Worm (Caenorhabditis elegans) whole organism, young adult: ENCODE results near the gene Y44A6B.3.

Experiments used
- F57A8.1 ChIP-seq: fragments of 200-800 bp; sonication (Bioruptor generic); optimal IDR thresholded peaks from 2 replicates; lab custom pipeline; 2018; ENCODE audit warnings: mild to moderate bottlenecking, missing genetic modification characterization, moderate library complexity, missing compliant biosample characterization
- Y67H2A.10 ChIP-seq: fragments of 200-800 bp; sonication (Bioruptor generic); conservative IDR thresholded peaks from 2 replicates; pipeline ENCODE4 v1.3.6; 2022; ENCODE audit warnings: missing genetic modification reagents, missing genetic modification characterization, missing compliant biosample characterization
- attf-6 ChIP-seq: fragments of 200-800 bp; sonication (Bioruptor generic); IDR thresholded peaks from 2 replicates; pipeline ENCODE4 v1.3.6; 2022; ENCODE audit warnings: missing genetic modification reagents, missing genetic modification characterization, missing compliant biosample characterization
- dpl-1 ChIP-seq: fragments of 150-350 bp; optimal IDR thresholded peaks from 2 replicates; lab custom pipeline; 2014; ENCODE audit warnings: missing biosample characterization, missing genetic modification reagents, missing genetic modification characterization
- hmg-20 ChIP-seq: fragments of 200-800 bp; sonication (Bioruptor generic); IDR thresholded peaks from 2 replicates; pipeline ENCODE4 v1.3.6; 2022; ENCODE audit warnings: missing genetic modification reagents, missing genetic modification characterization, missing compliant biosample characterization
- nfya-1 ChIP-seq: sonication (generic microtip); optimal IDR thresholded peaks from 2 replicates; lab custom pipeline; 2017; ENCODE audit warnings: antibody characterized with exemption, missing compliant biosample characterization, missing genetic modification characterization, borderline replicate concordance; ENCODE audit not compliant: insufficient read depth
- pha-4 ChIP-seq: fragments of 150-350 bp; sonication (generic microtip); optimal IDR thresholded peaks from 2 replicates; lab custom pipeline; 2014; ENCODE audit warnings: missing biosample characterization, missing genetic modification reagents, missing genetic modification characterization
- sea-2 ChIP-seq: fragments of 200-800 bp; sonication (Bioruptor generic); IDR thresholded peaks from 2 replicates; pipeline ENCODE4 v1.3.6; 2022; ENCODE audit warnings: missing genetic modification characterization, missing compliant biosample characterization
- ztf-22 ChIP-seq: fragments of 200-800 bp; sonication (Bioruptor generic); optimal IDR thresholded peaks from 2 replicates; lab custom pipeline; 2018; ENCODE audit warnings: mild to moderate bottlenecking, missing genetic modification characterization, moderate library complexity, missing compliant biosample characterization

ce11 chrV:20625260-20625659 is 13.0 kb downstream of the Y44A6B.3 start:
- TF ChIP-seq hmg-20 (GFP tag; lab: Robert Waterston, UW), result no peak
- no peak for TF ChIP-seq dpl-1 (GFP tag; lab: Kevin White, UChicago)
- no peak for TF ChIP-seq pha-4 (tag; lab: Kevin White, UChicago)
- TF ChIP-seq Y67H2A.10 (GFP tag; lab: Robert Waterston, UW), result no peak
- no peak for TF ChIP-seq nfya-1 (tag; lab: Kevin White, UChicago)
- no peak for TF ChIP-seq F57A8.1 (GFP tag; lab: Kevin White, UChicago)
- TF ChIP-seq attf-6 (GFP tag; lab: Robert Waterston, UW), result no peak
- TF ChIP-seq sea-2 (GFP tag; lab: Robert Waterston, UW), result no peak
- no peak for TF ChIP-seq ztf-22
